Worm (Caenorhabditis elegans): ENCODE data around the gene col-150.

- no peak for TF ChIP-seq F13C5.2 (tag; optimal IDR thresholded peaks at IDR 0.05)
- TF ChIP-seq hnd-1 (tag; optimal IDR thresholded peaks at IDR 0.05) = no peak
- TF ChIP-seq flt-1 (GFP tag; IDR thresholded peaks at IDR 0.05) = no peak
- TF ChIP-seq ama-1 (optimal IDR thresholded peaks at IDR 0.05) = no peak
- TF ChIP-seq hmg-4 (GFP tag; optimal IDR thresholded peaks at IDR 0.05) = no peak
- no peak for TF ChIP-seq hmbx-1 (tag; optimal IDR thresholded peaks at IDR 0.05)
- no peak for TF ChIP-seq scrt-1 (GFP tag; IDR thresholded peaks at IDR 0.05)
These were observed 29.4 kb downstream of the col-150 start for ce11 chrV:10265019-10265418.
